Worm (Caenorhabditis elegans) whole organism, mixed stage, embryonic: ENCODE measurements around the gene tbx-9.

ENCODE experiments used
- M03D4.4 ChIP-seq: sonication (generic microtip); optimal IDR thresholded peaks from 2 replicates; lab custom pipeline; 2017; ENCODE audit warnings: mild to moderate bottlenecking, missing genetic modification characterization, missing compliant biosample characterization
- bed-3 ChIP-seq: fragments of 200-800 bp; sonication (Bioruptor generic); optimal IDR thresholded peaks from 3 replicates; lab custom pipeline; 2018; ENCODE audit warnings: mild to moderate bottlenecking, missing genetic modification characterization, moderate library complexity, missing compliant biosample characterization
- blmp-1 ChIP-seq: fragments of 150-350 bp; optimal IDR thresholded peaks from 2 replicates; lab custom pipeline; 2014; ENCODE audit warnings: missing biosample characterization, missing genetic modification characterization
- ceh-39 ChIP-seq: fragments of 150-350 bp; optimal IDR thresholded peaks from 2 replicates; lab custom pipeline; 2014; ENCODE audit warnings: missing biosample characterization, missing genetic modification characterization
- ceh-43 ChIP-seq: fragments of 200-800 bp; sonication (Bioruptor generic); optimal IDR thresholded peaks from 2 replicates; lab custom pipeline; 2018; ENCODE audit warnings: mild to moderate bottlenecking, missing genetic modification characterization, moderate library complexity, missing compliant biosample characterization
- ceh-83 ChIP-seq: fragments of 200-800 bp; sonication (Bioruptor generic); optimal IDR thresholded peaks from 2 replicates; lab custom pipeline; 2018; ENCODE audit warnings: mild to moderate bottlenecking, missing genetic modification characterization, missing compliant biosample characterization
- ces-1 ChIP-seq: fragments of 150-350 bp; optimal IDR thresholded peaks from 2 replicates; lab custom pipeline; 2014; ENCODE audit warnings: missing biosample characterization, missing genetic modification reagents, missing genetic modification characterization
- cnd-1 ChIP-seq: fragments of 200-800 bp; sonication (Bioruptor generic); optimal IDR thresholded peaks from 2 replicates; lab custom pipeline; 2018; ENCODE audit warnings: mild to moderate bottlenecking, missing genetic modification characterization, missing compliant biosample characterization
- drap-1 ChIP-seq: fragments of 200-800 bp; sonication (Bioruptor generic); optimal IDR thresholded peaks from 3 replicates; lab custom pipeline; 2018; ENCODE audit warnings: mild to moderate bottlenecking, missing genetic modification characterization, missing compliant biosample characterization
- elt-3 ChIP-seq: fragments of 150-350 bp; optimal IDR thresholded peaks from 2 replicates; lab custom pipeline; 2014; ENCODE audit warnings: missing biosample characterization, missing genetic modification characterization
- ham-2 ChIP-seq: fragments of 200-800 bp; sonication (Bioruptor generic); optimal IDR thresholded peaks from 2 replicates; lab custom pipeline; 2018; ENCODE audit warnings: mild to moderate bottlenecking, missing genetic modification characterization, missing compliant biosample characterization
- hlh-1 ChIP-seq: fragments of 150-350 bp; optimal IDR thresholded peaks from 2 replicates; lab custom pipeline; 2014; ENCODE audit warnings: missing biosample characterization, missing genetic modification reagents, missing genetic modification characterization
- lin-13 ChIP-seq: fragments of 150-350 bp; optimal IDR thresholded peaks from 2 replicates; lab custom pipeline; 2014; ENCODE audit warnings: missing biosample characterization, missing genetic modification characterization
- lin-32 ChIP-seq: fragments of 200-800 bp; sonication (Bioruptor generic); optimal IDR thresholded peaks from 2 replicates; lab custom pipeline; 2018; ENCODE audit warnings: mild to moderate bottlenecking, missing genetic modification characterization, missing compliant biosample characterization
- mab-5 ChIP-seq: fragments of 150-350 bp; optimal IDR thresholded peaks from 2 replicates; lab custom pipeline; 2014; ENCODE audit warnings: missing biosample characterization, missing genetic modification characterization
- mep-1 ChIP-seq: fragments of 150-350 bp; optimal IDR thresholded peaks from 2 replicates; lab custom pipeline; 2017; ENCODE audit warnings: missing biosample characterization, missing genetic modification reagents, missing genetic modification characterization, inconsistent platforms
- mls-2 ChIP-seq: sonication (generic microtip); optimal IDR thresholded peaks from 2 replicates; lab custom pipeline; 2016; ENCODE audit warnings: mild to moderate bottlenecking, missing genetic modification characterization, moderate library complexity, missing compliant biosample characterization
- nhr-12 ChIP-seq: fragments of 150-350 bp; optimal IDR thresholded peaks from 2 replicates; lab custom pipeline; 2014; ENCODE audit warnings: missing biosample characterization, missing genetic modification characterization
- nhr-237 ChIP-seq: fragments of 150-350 bp; optimal IDR thresholded peaks from 2 replicates; lab custom pipeline; 2014; ENCODE audit warnings: missing biosample characterization, missing genetic modification characterization
- nhr-28 ChIP-seq: fragments of 150-350 bp; optimal IDR thresholded peaks from 2 replicates; lab custom pipeline; 2014; ENCODE audit warnings: missing biosample characterization, missing genetic modification characterization
- nhr-76 ChIP-seq: sonication (generic microtip); optimal IDR thresholded peaks from 2 replicates; lab custom pipeline; 2017; ENCODE audit warnings: missing biosample characterization, missing genetic modification characterization
- pha-4 ChIP-seq: fragments of 150-350 bp; optimal IDR thresholded peaks from 2 replicates; lab custom pipeline; 2018; ENCODE audit warnings: missing biosample characterization, missing genetic modification reagents, missing genetic modification characterization
- sem-2 ChIP-seq: fragments of 200-800 bp; sonication (Bioruptor generic); optimal IDR thresholded peaks from 2 replicates; lab custom pipeline; 2018; ENCODE audit warnings: mild to moderate bottlenecking, missing genetic modification characterization, missing compliant biosample characterization
- snpc-4 ChIP-seq: fragments of 150-350 bp; optimal IDR thresholded peaks from 2 replicates; lab custom pipeline; 2014; ENCODE audit warnings: missing biosample characterization, missing genetic modification characterization
- sptf-1 ChIP-seq: sonication (generic microtip); optimal IDR thresholded peaks from 2 replicates; lab custom pipeline; 2017; ENCODE audit warnings: mild to moderate bottlenecking, missing genetic modification characterization, moderate library complexity, missing compliant biosample characterization
- tbx-8 ChIP-seq: fragments of 200-800 bp; sonication (Bioruptor generic); optimal IDR thresholded peaks from 2 replicates; lab custom pipeline; 2018; ENCODE audit warnings: mild to moderate bottlenecking, missing genetic modification characterization, moderate library complexity, missing compliant biosample characterization
- unc-120 ChIP-seq: sonication (generic microtip); optimal IDR thresholded peaks from 2 replicates; lab custom pipeline; 2017; ENCODE audit warnings: missing genetic modification characterization, missing compliant biosample characterization; ENCODE audit not compliant: poor library complexity, severe bottlenecking
- unc-39 ChIP-seq: fragments of 150-350 bp; optimal IDR thresholded peaks from 2 replicates; lab custom pipeline; 2014; ENCODE audit warnings: missing biosample characterization, missing genetic modification characterization
- unc-62 ChIP-seq: fragments of 150-350 bp; optimal IDR thresholded peaks from 2 replicates; lab custom pipeline; 2014; ENCODE audit warnings: missing biosample characterization, missing genetic modification reagents, missing genetic modification characterization
- zip-8 ChIP-seq: fragments of 150-350 bp; optimal IDR thresholded peaks from 2 replicates; lab custom pipeline; 2014; ENCODE audit warnings: missing biosample characterization, missing genetic modification characterization
- ztf-11 ChIP-seq: fragments of 150-350 bp; optimal IDR thresholded peaks from 2 replicates; lab custom pipeline; 2014; ENCODE audit warnings: missing biosample characterization, missing genetic modification characterization

tbx-9 gene

ce11 chrIII:10341758-10342157 lies at the start of gene tbx-9:
Gene tbx-9 (minus strand): TSS chrIII:10341858.
- TF ChIP-seq snpc-4: no peak
- no peak for TF ChIP-seq unc-62 (GFP tag; lab: Kevin White, UChicago)

ce11 chrIII:10389608-10390007 lies 48.0 kb upstream of the tbx-9 start:
- no peak for TF ChIP-seq cnd-1
- no peak for TF ChIP-seq ham-2 (GFP tag; lab: Kevin White, UChicago)
- no peak for TF ChIP-seq ceh-43 (GFP tag; lab: Kevin White, UChicago)
- TF ChIP-seq ces-1 (GFP tag; lab: Kevin White, UChicago): peak; percentile 18
- TF ChIP-seq ceh-83 (GFP tag; lab: Kevin White, UChicago): no peak
- no peak for TF ChIP-seq hlh-1
- no peak for TF ChIP-seq elt-3 (tag; lab: Kevin White, UChicago)

DNA sequence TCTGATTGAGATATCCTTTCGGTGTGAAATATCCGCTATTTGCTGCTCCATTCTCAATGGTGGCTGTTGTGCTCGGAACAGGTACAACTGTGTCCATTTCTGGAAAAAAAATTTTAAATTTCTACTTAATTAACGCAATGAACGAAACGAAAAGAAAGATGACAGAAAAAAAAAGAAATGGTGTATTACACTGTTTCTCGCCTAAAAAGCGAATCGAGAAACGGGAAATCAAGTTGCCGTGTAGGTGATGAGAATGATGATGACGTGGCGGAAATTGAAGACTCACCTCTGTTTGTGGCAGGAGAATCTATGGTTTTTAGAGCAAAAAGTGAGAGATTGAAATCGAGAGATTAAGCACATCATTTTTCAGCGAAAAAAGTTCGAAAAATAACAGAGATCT lies 44.8 kb upstream of the tbx-9 start, which contains the start of gene C38H2.3:
Gene C38H2.3 (minus strand): TSS at position 101 of the 400 bp plus-strand sequence.
- TF ChIP-seq cnd-1 (no peak), tbx-8 (GFP tag; lab: Kevin White, UChicago) (no peak), nhr-28 (tag; lab: Kevin White, UChicago) (no peak), snpc-4 (no peak), ceh-43 (GFP tag; lab: Kevin White, UChicago) (no peak), M03D4.4 (tag; lab: Kevin White, UChicago) (no peak), blmp-1 (tag; lab: Kevin White, UChicago) (no peak), lin-32 (GFP tag; lab: Kevin White, UChicago) (no peak), ceh-39 (tag; lab: Kevin White, UChicago) (no peak), ceh-83 (GFP tag; lab: Kevin White, UChicago) (no peak), unc-120 (no peak), mab-5 (tag; lab: Kevin White, UChicago) (no peak), pha-4 (no peak), unc-39 (no peak), zip-8 (tag; lab: Kevin White, UChicago) (no peak), elt-3 (tag; lab: Kevin White, UChicago) (no peak)
- TF ChIP-seq, all 35 proteins: peak for 0

DNA sequence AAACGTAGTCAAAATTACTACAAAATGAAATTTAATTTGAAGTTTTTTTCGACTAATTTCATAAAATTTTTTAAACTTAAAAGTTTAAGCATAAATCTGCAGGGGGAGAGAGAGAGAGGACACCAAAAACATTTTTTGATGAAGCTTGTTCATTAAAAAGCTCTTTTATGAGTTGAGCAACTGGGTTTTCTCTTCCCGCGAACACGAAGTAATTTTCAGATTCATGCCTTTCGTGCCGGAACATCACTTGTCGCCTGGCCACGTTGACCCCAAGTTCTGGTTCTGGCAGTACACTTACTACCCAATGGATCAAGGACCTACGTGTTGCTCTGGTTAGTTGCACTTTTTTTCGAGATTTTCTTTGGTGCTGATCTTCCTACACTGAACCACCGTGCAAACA lies 42.1 kb upstream of the tbx-9 start:
- TF ChIP-seq mab-5 (tag; lab: Kevin White, UChicago) (no peak), nhr-12 (tag; lab: Kevin White, UChicago) (no peak), ces-1 (GFP tag; lab: Kevin White, UChicago) (no peak), drap-1 (GFP tag; lab: Kevin White, UChicago) (no peak), unc-120 (no peak), sptf-1 (tag; lab: Kevin White, UChicago) (no peak)
- TF ChIP-seq, all 35 proteins: peak for 0

ce11 chrIII:10381473-10381872 lies 39.8 kb upstream of the tbx-9 start, which contains the start of gene C38H2.2:
Gene C38H2.2 (plus strand): TSS chrIII:10381773.
- TF ChIP-seq M03D4.4 (tag; lab: Kevin White, UChicago): no peak
- no peak for TF ChIP-seq mep-1
- no peak for TF ChIP-seq ztf-11

ce11 chrIII:10380640-10381039 lies 39.0 kb upstream of the tbx-9 start:
- no peak for TF ChIP-seq ceh-43 (GFP tag; lab: Kevin White, UChicago)
- no peak for TF ChIP-seq zip-8 (tag; lab: Kevin White, UChicago)
- TF ChIP-seq sem-2 (GFP tag; lab: Kevin White, UChicago): no peak
- no peak for TF ChIP-seq nhr-28 (tag; lab: Kevin White, UChicago)
- no peak for TF ChIP-seq lin-32 (GFP tag; lab: Kevin White, UChicago)
- TF ChIP-seq ces-1 (GFP tag; lab: Kevin White, UChicago): peak; percentile 57
- no peak for TF ChIP-seq pha-4
- peak; percentile 8 for TF ChIP-seq unc-120
- no peak for TF ChIP-seq snpc-4
- no peak for TF ChIP-seq sptf-1 (tag; lab: Kevin White, UChicago)
- no peak for TF ChIP-seq M03D4.4 (tag; lab: Kevin White, UChicago)
- no peak for TF ChIP-seq bed-3 (GFP tag; lab: Kevin White, UChicago)
- TF ChIP-seq drap-1 (GFP tag; lab: Kevin White, UChicago): no peak
- TF ChIP-seq blmp-1 (tag; lab: Kevin White, UChicago): no peak
- no peak for TF ChIP-seq mep-1
- TF ChIP-seq unc-39: no peak
- no peak for TF ChIP-seq nhr-76 (tag; lab: Kevin White, UChicago)
- TF ChIP-seq unc-62 (GFP tag; lab: Kevin White, UChicago): no peak
- no peak for TF ChIP-seq ceh-83 (GFP tag; lab: Kevin White, UChicago)
- no peak for TF ChIP-seq lin-13
- TF ChIP-seq tbx-8 (GFP tag; lab: Kevin White, UChicago): no peak
- TF ChIP-seq mls-2 (tag; lab: Kevin White, UChicago): no peak
- TF ChIP-seq ceh-39 (tag; lab: Kevin White, UChicago): no peak
- TF ChIP-seq nhr-12 (tag; lab: Kevin White, UChicago): no peak
- TF ChIP-seq nhr-237 (tag; lab: Kevin White, UChicago): peak; percentile 0
- TF ChIP-seq cnd-1: no peak
- TF ChIP-seq, all 35 proteins: peak for 3
